Fruit fly (Drosophila melanogaster) Kc167 (cell line): ENCODE measurements around the gene CG43139.

ENCODE experiments used
- Myc ChIP-seq: fragments of >200 bp; optimal IDR thresholded peaks from 2 replicates; lab custom pipeline; 2017; ENCODE audit warnings: missing external identifiers
- Sin3A ChIP-seq: fragments of >200 bp; optimal IDR thresholded peaks from 2 replicates; lab custom pipeline; 2018; ENCODE audit warnings: missing external identifiers
- h ChIP-seq: fragments of >200 bp; optimal IDR thresholded peaks from 3 replicates; lab custom pipeline; 2018; ENCODE audit warnings: missing external identifiers
- insv ChIP-seq: fragments of >200 bp; optimal IDR thresholded peaks from 3 replicates; lab custom pipeline; 2018; ENCODE audit warnings: missing external identifiers
- psq ChIP-seq: fragments of >200 bp; optimal IDR thresholded peaks from 2 replicates; lab custom pipeline; 2017; ENCODE audit warnings: missing external identifiers
- ttk ChIP-seq: sonication (Bioruptor generic); optimal IDR thresholded peaks from 2 replicates; lab custom pipeline; 2017; ENCODE audit warnings: missing external identifiers

CG43139 gene

DNA sequence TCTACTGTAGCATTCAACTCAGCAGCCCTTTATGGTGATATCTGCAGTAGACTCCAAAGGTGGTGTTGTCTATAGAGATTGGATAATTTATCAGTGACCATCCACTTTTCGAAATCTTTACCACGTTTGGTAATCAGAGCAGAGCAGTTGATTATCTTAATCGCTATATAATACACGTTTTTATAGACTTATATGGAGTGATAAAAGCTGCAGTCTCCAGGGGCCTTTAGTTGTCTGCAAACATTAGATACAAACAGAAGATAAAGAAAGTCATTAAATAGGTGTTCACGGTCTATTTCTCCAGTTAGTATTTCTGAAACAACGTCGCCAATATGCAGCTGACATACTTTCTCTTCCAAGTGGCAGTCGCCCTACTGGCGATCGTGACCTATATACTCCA is 23.4 kb downstream of the CG43139 start, which contains the start of gene Cyp6a18:
Gene Cyp6a18 (plus strand): TSS at position 301 of the 400 bp plus-strand sequence.
- no peak for TF ChIP-seq insv (lab: Kevin White, UChicago)
- TF ChIP-seq Sin3A: no peak
- no peak for TF ChIP-seq psq
- no peak for TF ChIP-seq ttk (lab: Kevin White, UChicago)
- no peak for TF ChIP-seq h (lab: Kevin White, UChicago)
- TF ChIP-seq Myc (lab: Kevin White, UChicago): no peak

DNA sequence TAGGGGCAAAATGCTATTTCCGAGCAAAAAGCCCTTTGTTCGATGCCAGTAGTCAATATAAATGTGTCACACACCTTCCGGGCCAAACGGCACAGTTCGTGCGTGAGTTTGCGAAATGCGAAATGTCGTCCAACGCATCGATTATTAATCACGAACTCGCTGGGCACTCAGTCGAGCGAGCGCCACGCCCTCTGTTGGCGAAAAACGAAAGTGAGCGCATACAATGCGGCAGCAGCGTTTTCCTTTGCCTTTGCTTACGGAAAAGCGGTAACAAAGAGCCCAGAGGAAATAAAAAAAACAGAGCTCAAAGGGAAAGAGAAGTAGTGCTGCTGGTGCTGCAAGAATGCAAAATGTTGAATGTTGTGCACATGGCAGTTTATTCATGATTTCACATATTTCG is 24.3 kb downstream of the CG43139 start:
- TF ChIP-seq h (lab: Kevin White, UChicago): no peak
- TF ChIP-seq Sin3A: no peak
- no peak for TF ChIP-seq insv (lab: Kevin White, UChicago)
- no peak for TF ChIP-seq Myc (lab: Kevin White, UChicago)
- TF ChIP-seq ttk (lab: Kevin White, UChicago): no peak
- no peak for TF ChIP-seq psq

DNA sequence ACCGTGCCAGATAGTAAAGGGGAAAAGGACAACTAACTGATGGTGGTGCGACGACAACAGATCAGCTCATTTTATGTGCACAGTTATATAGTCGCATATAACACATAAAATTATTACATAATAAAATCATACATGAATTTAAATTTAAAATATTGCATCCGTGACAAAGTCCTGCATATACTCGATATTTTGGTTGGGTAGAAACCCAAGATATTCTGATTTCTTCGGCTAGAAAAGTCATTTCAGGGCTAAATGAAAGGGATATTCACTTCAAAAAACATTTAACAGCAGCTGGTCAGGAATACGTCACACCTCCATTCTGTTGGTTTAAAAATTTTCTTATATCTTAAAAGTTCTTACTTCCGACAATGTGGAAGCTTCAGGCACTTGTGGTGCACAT is 37.9 kb downstream of the CG43139 start, which contains the start of gene CG13978:
Gene CG13978 (plus strand): TSS at position 301 of the 400 bp plus-strand sequence.
- TF ChIP-seq psq (no peak), insv (lab: Kevin White, UChicago) (no peak), ttk (lab: Kevin White, UChicago) (no peak), Myc (lab: Kevin White, UChicago) (no peak), h (lab: Kevin White, UChicago) (no peak), Sin3A (no peak)

DNA sequence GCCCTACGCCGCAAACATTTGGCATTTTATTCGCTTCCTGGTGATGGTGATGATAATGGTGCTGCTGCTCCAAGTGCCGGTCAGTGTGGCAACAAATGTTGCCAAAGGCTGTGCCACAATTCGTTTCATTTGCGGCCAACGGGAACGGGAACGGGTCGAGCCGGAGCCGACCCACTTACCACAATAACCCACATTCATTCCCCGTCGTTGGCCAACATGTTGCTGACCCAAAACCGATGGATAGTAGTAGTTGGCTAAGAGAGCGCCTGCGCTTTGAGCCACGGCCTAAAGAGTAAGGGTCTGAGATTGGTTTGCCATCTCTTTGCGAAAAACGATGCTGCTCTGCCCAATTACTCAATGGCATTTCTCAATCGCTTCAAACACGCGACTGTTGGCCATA is 38.9 kb downstream of the CG43139 start:
- no peak for TF ChIP-seq insv (lab: Kevin White, UChicago)
- no peak for TF ChIP-seq ttk (lab: Kevin White, UChicago)
- TF ChIP-seq h (lab: Kevin White, UChicago): no peak
- no peak for TF ChIP-seq Sin3A
- TF ChIP-seq Myc (lab: Kevin White, UChicago): no peak
- TF ChIP-seq psq: no peak
